Worm (Caenorhabditis elegans) whole organism, L1 larva: Measurements from ENCODE around the gene fbxb-88.

Source experiments
- ces-1 ChIP-seq: fragments of 150-350 bp; optimal IDR thresholded peaks from 2 replicates; lab custom pipeline; 2014; ENCODE audit warnings: missing biosample characterization, missing genetic modification reagents, missing genetic modification characterization
- dpl-1 ChIP-seq, 3 experiments: fragments of 150-350 bp in 2 of 3; sonication (generic microtip) in 1 of 3; optimal IDR thresholded peaks; 2 replicates each; lab custom pipeline; 2014 to 2017; ENCODE audit warnings: missing biosample characterization in 3 of 3, missing genetic modification characterization in 3 of 3, missing genetic modification reagents in 3 of 3
- elt-2 ChIP-seq: sonication (generic microtip); optimal IDR thresholded peaks from 2 replicates; lab custom pipeline; 2016; ENCODE audit warnings: missing genetic modification characterization, mild to moderate bottlenecking, inconsistent platforms, missing compliant biosample characterization, missing genetic modification reagents
- nhr-76 ChIP-seq: sonication (generic microtip); optimal IDR thresholded peaks from 2 replicates; lab custom pipeline; 2017; ENCODE audit warnings: missing biosample characterization, missing genetic modification characterization
- nhr-90 ChIP-seq: sonication (generic microtip); optimal IDR thresholded peaks from 2 replicates; lab custom pipeline; 2016; ENCODE audit warnings: mild to moderate bottlenecking, missing genetic modification characterization, missing compliant biosample characterization; ENCODE audit not compliant: poor library complexity
- unc-130 ChIP-seq: fragments of 150-350 bp; optimal IDR thresholded peaks from 2 replicates; lab custom pipeline; 2017; ENCODE audit warnings: missing biosample characterization, missing genetic modification characterization, inconsistent platforms

DNA sequence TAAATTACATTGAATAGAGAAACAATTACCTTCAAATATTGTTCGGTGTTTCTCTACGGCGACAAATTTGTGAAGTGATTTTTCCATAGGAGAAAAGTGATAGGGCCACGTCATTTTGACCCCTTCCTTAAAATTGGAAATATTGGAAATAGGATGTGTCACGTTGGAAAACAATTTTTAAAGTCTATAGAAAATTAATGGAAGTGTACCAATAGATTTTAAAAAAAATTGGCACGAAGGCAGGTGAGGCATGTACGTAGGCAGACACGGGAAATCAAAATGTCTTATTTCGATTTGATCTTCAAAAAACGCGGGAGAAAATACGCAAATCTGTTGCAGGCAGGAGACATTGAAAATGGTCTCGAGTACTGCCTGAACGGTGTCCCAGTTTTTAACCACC lies 10.0 kb upstream of the fbxb-88 start, which contains the start of gene C33F10.12:
- TF ChIP-seq dpl-1 (GFP tag; optimal IDR thresholded peaks at IDR 0.05; lab: Kevin White, UChicago) (no peak), nhr-76 (no peak), ces-1 (GFP tag; lab: Kevin White, UChicago) (no peak), elt-2 (no peak), unc-130 (no peak), nhr-90 (tag; lab: Kevin White, UChicago) (no peak)
